Worm (Caenorhabditis elegans) whole organism, late embryonic: ENCODE measurements around the gene F44A6.4.

ENCODE experiments used
- T23F11.4 ChIP-seq: fragments of 200-800 bp; sonication (Bioruptor generic); optimal IDR thresholded peaks from 2 replicates; lab custom pipeline; 2018; ENCODE audit warnings: mild to moderate bottlenecking, missing genetic modification characterization, missing compliant biosample characterization
- ama-1 ChIP-seq: fragments of 150-350 bp; optimal IDR thresholded peaks from 2 replicates; lab custom pipeline; 2014
- elt-2 ChIP-seq: sonication (generic microtip); optimal IDR thresholded peaks from 2 replicates; lab custom pipeline; 2016; ENCODE audit warnings: missing genetic modification reagents, missing genetic modification characterization, missing compliant biosample characterization
- eyg-1 ChIP-seq: sonication (generic microtip); optimal IDR thresholded peaks from 2 replicates; lab custom pipeline; 2016; ENCODE audit warnings: missing genotype, missing genetic modification characterization, missing compliant biosample characterization
- fkh-10 ChIP-seq: fragments of 150-350 bp; optimal IDR thresholded peaks from 2 replicates; lab custom pipeline; 2014; ENCODE audit warnings: missing biosample characterization, missing genetic modification reagents, missing genetic modification characterization

- no peak for TF ChIP-seq fkh-10 (GFP tag; lab: Kevin White, UChicago)
- no peak for TF ChIP-seq eyg-1 (tag; lab: Kevin White, UChicago)
- no peak for TF ChIP-seq elt-2 (tag; lab: Kevin White, UChicago)
- TF ChIP-seq ama-1 (lab: Kevin White, UChicago): no peak
- TF ChIP-seq T23F11.4 (GFP tag; lab: Kevin White, UChicago): no peak
Measured at ce11 chrX:10184708-10185107, 30.6 kb downstream of the F44A6.4 start.
